Fruit fly (Drosophila melanogaster): ENCODE measurements around the gene CG6040.

CG6040 gene

dm6 chr3R:19105821-19106220 lies 9.1 kb downstream of the CG6040 start (continued):
- TF ChIP-seq dac (GFP tag; optimal IDR thresholded peaks at IDR 0.05) = no peak
- peak; percentile 57 for TF ChIP-seq dsx (GFP tag; optimal IDR thresholded peaks at IDR 0.05; ENCODE audit: poor library complexity, severe bottlenecking)
- TF ChIP-seq CG3919 (GFP tag; optimal IDR thresholded peaks at IDR 0.05) = peak; percentile 66
- TF ChIP-seq pdm3 (GFP tag; optimal IDR thresholded peaks at IDR 0.05) = peak; percentile 77
- TF ChIP-seq ss (GFP tag; optimal IDR thresholded peaks at IDR 0.05) = peak; percentile 49 to 77
- TF ChIP-seq achi (GFP tag; optimal IDR thresholded peaks at IDR 0.05) = peak; percentile 75
- peak; percentile 78 for TF ChIP-seq Eip75B (GFP tag; optimal IDR thresholded peaks at IDR 0.05)
- no peak for TF ChIP-seq fd85E (GFP tag; optimal IDR thresholded peaks at IDR 0.05)
- peak; percentile 83 for TF ChIP-seq CG32006 (GFP tag; optimal IDR thresholded peaks at IDR 0.05)
- peak; percentile 85 for TF ChIP-seq CG3032 (tag; optimal IDR thresholded peaks at IDR 0.05)
- TF ChIP-seq CG8632 (GFP tag; optimal IDR thresholded peaks at IDR 0.05) = peak; percentile 62
- TF ChIP-seq CG8319 (GFP tag; optimal IDR thresholded peaks at IDR 0.05) = peak; percentile 49

DNA sequence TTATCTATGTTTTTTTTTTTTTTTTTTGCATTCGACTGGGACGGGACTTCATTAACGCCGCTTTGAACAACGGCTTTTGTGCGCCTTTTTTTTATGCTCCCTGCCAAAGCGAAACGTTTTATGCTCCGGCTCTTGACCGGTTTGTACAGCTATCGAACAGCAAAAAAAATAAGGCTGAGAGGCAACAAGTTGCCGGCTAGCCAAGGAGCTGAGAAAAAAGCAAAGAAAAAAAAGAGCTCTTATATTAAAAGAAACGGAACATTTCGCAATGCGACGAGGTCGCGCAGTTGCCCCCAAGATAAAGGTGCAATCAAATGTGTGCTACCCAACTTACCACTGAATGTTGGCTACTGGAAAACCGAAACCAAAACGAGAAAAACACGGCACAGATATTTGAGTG lies 9.7 kb downstream of the CG6040 start:
- TF ChIP-seq CG3032 (tag; optimal IDR thresholded peaks at IDR 0.05) (no peak), CG4318 (GFP tag; optimal IDR thresholded peaks at IDR 0.05) (no peak), net (GFP tag; optimal IDR thresholded peaks at IDR 0.05) (no peak), CG11902 (GFP tag; optimal IDR thresholded peaks at IDR 0.05) (no peak), svp (GFP tag) (no peak), CG6854 (GFP tag; optimal IDR thresholded peaks at IDR 0.05) (no peak), acj6 (GFP tag; optimal IDR thresholded peaks at IDR 0.05) (no peak), CG6276 (GFP tag; optimal IDR thresholded peaks at IDR 0.05) (peak; percentile 40), CG6163 (GFP tag; IDR thresholded peaks at IDR 0.05) (peak; percentile 19; the same call in 1 of the 3 replicates), Hr39 (GFP tag; optimal IDR thresholded peaks at IDR 0.05) (no peak), esn (GFP tag; optimal IDR thresholded peaks at IDR 0.05) (no peak), CG9139 (GFP tag; optimal IDR thresholded peaks at IDR 0.05) (peak; percentile 3), CG7368 (GFP tag; optimal IDR thresholded peaks at IDR 0.05) (no peak), CG34406 (GFP tag; optimal IDR thresholded peaks at IDR 0.05) (no peak), CG31627 (GFP tag; optimal IDR thresholded peaks at IDR 0.05) (no peak), CG8119 (GFP tag; IDR thresholded peaks at IDR 0.05) (no peak; the same call in 2 of the 3 replicates), dac (GFP tag; optimal IDR thresholded peaks at IDR 0.05) (no peak), ss (GFP tag; optimal IDR thresholded peaks at IDR 0.05) (peak in 1 of 2 experiments; percentile 57), CG8632 (GFP tag; optimal IDR thresholded peaks at IDR 0.05) (no peak), Ets21C (GFP tag; optimal IDR thresholded peaks at IDR 0.05) (no peak), Eip75B (GFP tag; optimal IDR thresholded peaks at IDR 0.05) (no peak), pdm3 (GFP tag; optimal IDR thresholded peaks at IDR 0.05) (no peak), CG6808 (GFP tag; optimal IDR thresholded peaks at IDR 0.05) (peak; percentile 20), Blimp-1 (GFP tag; optimal IDR thresholded peaks at IDR 0.05) (no peak), CG16779 (tag; optimal IDR thresholded peaks at IDR 0.05) (no peak), Eip93F (GFP tag; optimal IDR thresholded peaks at IDR 0.05) (no peak), eg (GFP tag; IDR thresholded peaks at IDR 0.05) (peak; percentile 34; the same call in 2 of the 3 replicates), vri (GFP tag; optimal IDR thresholded peaks at IDR 0.05) (no peak), CG3919 (GFP tag; optimal IDR thresholded peaks at IDR 0.05) (no peak), Eip78C (GFP tag) (no peak), CG32006 (GFP tag; optimal IDR thresholded peaks at IDR 0.05) (no peak), Sox102F (GFP tag; optimal IDR thresholded peaks at IDR 0.05) (no peak), Smox (GFP tag; optimal IDR thresholded peaks at IDR 0.05) (no peak), dsx (GFP tag; optimal IDR thresholded peaks at IDR 0.05; ENCODE audit: poor library complexity, severe bottlenecking) (peak; percentile 2), cyc (GFP tag; optimal IDR thresholded peaks at IDR 0.05) (no peak)

- TF ChIP-seq Eip78C (GFP tag) (peak; percentile 60), OdsH (GFP tag; optimal IDR thresholded peaks at IDR 0.05) (peak; percentile 11), CG6276 (GFP tag; optimal IDR thresholded peaks at IDR 0.05) (no peak), Met (GFP tag; optimal IDR thresholded peaks at IDR 0.05) (no peak), achi (GFP tag; optimal IDR thresholded peaks at IDR 0.05) (peak; percentile 3), CG32006 (GFP tag; optimal IDR thresholded peaks at IDR 0.05) (peak; percentile 15), CG8119 (GFP tag; IDR thresholded peaks at IDR 0.05) (peak; percentile 36; the same call in 1 of the 3 replicates), CG10631 (GFP tag; optimal IDR thresholded peaks at IDR 0.05) (peak; percentile 28), CG15336 (GFP tag; IDR thresholded peaks at IDR 0.05) (peak; percentile 33; the same call in 1 of the 2 replicates), dac (GFP tag; optimal IDR thresholded peaks at IDR 0.05) (no peak), net (GFP tag; optimal IDR thresholded peaks at IDR 0.05) (no peak), Hr39 (GFP tag; optimal IDR thresholded peaks at IDR 0.05) (no peak), Ets96B (tag; optimal IDR thresholded peaks at IDR 0.05) (no peak)
Measured at dm6 chr3R:19107058-19107457, 10.3 kb downstream of the CG6040 start.

Measured in whole organism, prepupa.